Worm (Caenorhabditis elegans): ENCODE measurements around the gene fipr-27.

ce11 chrIV:16602676-16603075, 28.0 kb upstream of the fipr-27 start, which contains the start of gene col-137:
- TF ChIP-seq W03F9.2 (tag; optimal IDR thresholded peaks at IDR 0.05) (no peak), dao-5 (tag; optimal IDR thresholded peaks at IDR 0.05) (no peak)

All from whole organism, L4/young adult.